Fruit fly (Drosophila melanogaster): ENCODE measurements around the gene CG43736.

The CG43736 gene

dm6 chrX:6843841-6844440, 19.7 kb upstream of the CG43736 start, which contains the start of the genes CG14435 and Tmf (continued):
- TF ChIP-seq pfk (GFP tag; optimal IDR thresholded peaks at IDR 0.05) (no peak), hb (GFP tag; IDR thresholded peaks at IDR 0.05; ENCODE audit: partially characterized antibody) (0 out of 3 replicates have a peak, but pooled peaks have one; percentile 48), CG18476 (GFP tag; optimal IDR thresholded peaks at IDR 0.05) (peak; percentile 71), seq (GFP tag; IDR thresholded peaks at IDR 0.05) (peak; percentile 69), HmgZ (tag; optimal IDR thresholded peaks at IDR 0.05) (peak; percentile 57), CG12769 (tag; optimal IDR thresholded peaks at IDR 0.05) (no peak), CG12219 (GFP tag; optimal IDR thresholded peaks at IDR 0.05) (peak; percentile 49), ab (GFP tag; optimal IDR thresholded peaks at IDR 0.05) (no peak), hkb (optimal IDR thresholded peaks at IDR 0.05) (no peak), hkb (GFP tag; IDR thresholded peaks at IDR 0.05) (peak; percentile 82), crc (GFP tag; optimal IDR thresholded peaks at IDR 0.05) (no peak), CG6791 (GFP tag; IDR thresholded peaks at IDR 0.05; ENCODE audit: partially characterized antibody) (peak; percentile 51; the same call in 2 of the 3 replicates), ken (GFP tag; IDR thresholded peaks at IDR 0.05) (peak; percentile 85), cg (GFP tag; optimal IDR thresholded peaks at IDR 0.05) (no peak), Dek (tag; optimal IDR thresholded peaks at IDR 0.05) (peak; percentile 79), CG3407 (GFP tag; optimal IDR thresholded peaks at IDR 0.05) (peak; percentile 54), Max (GFP tag; optimal IDR thresholded peaks at IDR 0.05) (peak; percentile 77), CG30020 (tag; optimal IDR thresholded peaks at IDR 0.05) (peak; percentile 73), Gug (GFP tag; IDR thresholded peaks at IDR 0.05) (peak; percentile 90), CG18011 (GFP tag; optimal IDR thresholded peaks at IDR 0.05) (peak; percentile 60), CG33213 (GFP tag; optimal IDR thresholded peaks at IDR 0.05) (no peak), CG8924 (tag; optimal IDR thresholded peaks at IDR 0.05) (peak; percentile 90), CG17568 (GFP tag; optimal IDR thresholded peaks at IDR 0.05) (no peak), CG11504 (tag; optimal IDR thresholded peaks at IDR 0.05) (peak; percentile 49), CG8089 (GFP tag; optimal IDR thresholded peaks at IDR 0.05) (no peak), CG18599 (GFP tag; optimal IDR thresholded peaks at IDR 0.05) (peak; percentile 82), tna (GFP tag; IDR thresholded peaks at IDR 0.05; ENCODE audit: partially characterized antibody) (0 out of 2 replicates have a peak, but pooled peaks have one; percentile 8), D19B (GFP tag; optimal IDR thresholded peaks at IDR 0.05) (peak; percentile 69), ato (GFP tag; IDR thresholded peaks at IDR 0.05; ENCODE audit: partially characterized antibody) (no peak; the same call in 1 of the 2 replicates), twi (tag; optimal IDR thresholded peaks at IDR 0.05) (peak; percentile 75), CG32767 (GFP tag; IDR thresholded peaks at IDR 0.05) (peak; percentile 80), Rx (GFP tag; IDR thresholded peaks at IDR 0.05) (peak; percentile 74; the same call in 1 of the 2 replicates), CG30431 (GFP tag; optimal IDR thresholded peaks at IDR 0.05) (peak; percentile 80), run (tag; optimal IDR thresholded peaks at IDR 0.05) (no peak), org-1 (GFP tag; optimal IDR thresholded peaks at IDR 0.05) (peak; percentile 53), shn (GFP tag; optimal IDR thresholded peaks at IDR 0.05) (peak; percentile 40), CG10543 (GFP tag; optimal IDR thresholded peaks at IDR 0.05) (peak; percentile 75), Doc2 (GFP tag; IDR thresholded peaks at IDR 0.05) (no peak), fu2 (GFP tag; optimal IDR thresholded peaks at IDR 0.05) (peak; percentile 28), CG17802 (tag; optimal IDR thresholded peaks at IDR 0.05) (peak; percentile 58), CTCF (GFP tag; optimal IDR thresholded peaks at IDR 0.05) (peak; percentile 38), Scr (GFP tag; IDR thresholded peaks at IDR 0.05; ENCODE audit: partially characterized antibody) (peak; percentile 64), gro (GFP tag; optimal IDR thresholded peaks at IDR 0.05) (peak; percentile 5), TFAM (GFP tag; optimal IDR thresholded peaks at IDR 0.05) (no peak), C15 (GFP tag; IDR thresholded peaks at IDR 0.05) (peak; percentile 27; the same call in 1 of the 3 replicates), pan (optimal IDR thresholded peaks at IDR 0.05) (no peak), pan (GFP tag; optimal IDR thresholded peaks at IDR 0.05 in 1 of 2, IDR thresholded peaks at IDR 0.05 in 1 of 2) (peak in 1 of 2 experiments; percentile 82), Opbp (GFP tag; IDR thresholded peaks at IDR 0.05; ENCODE audit: partially characterized antibody) (peak; percentile 49; the same call in 2 of the 3 replicates), Dip3 (GFP tag; optimal IDR thresholded peaks at IDR 0.05) (peak; percentile 58), nau (GFP tag; optimal IDR thresholded peaks at IDR 0.05) (no peak)

All from whole organism, embryonic.